Fruit fly (Drosophila melanogaster) whole organism, adult: ENCODE results near the gene slou.

Experiments
- CG11617 ChIP-seq: fragments of 200-800 bp; sonication (Bioruptor generic); optimal IDR thresholded peaks from 2 replicates; lab custom pipeline; 2017; ENCODE audit warnings: mild to moderate bottlenecking, missing biosample characterization, missing genetic modification reagents, missing genetic modification characterization
- CG12768 ChIP-seq: fragments of 200-800 bp; sonication (Bioruptor generic); optimal IDR thresholded peaks from 2 replicates; lab custom pipeline; 2017; ENCODE audit warnings: missing biosample characterization, missing genetic modification characterization, mild to moderate bottlenecking, moderate library complexity, missing genetic modification reagents
- CG14711 ChIP-seq: fragments of 200-800 bp; sonication (Bioruptor generic); optimal IDR thresholded peaks from 2 replicates; lab custom pipeline; 2018; ENCODE audit warnings: missing biosample characterization, mild to moderate bottlenecking, missing genetic modification characterization, moderate library complexity
- CG1620 ChIP-seq: fragments of 200-800 bp; sonication (Bioruptor generic); optimal IDR thresholded peaks from 2 replicates; lab custom pipeline; 2016; ENCODE audit warnings: missing biosample characterization, missing genetic modification characterization
- CG33017 ChIP-seq: fragments of 200-800 bp; sonication (Bioruptor generic); optimal IDR thresholded peaks from 2 replicates; lab custom pipeline; 2018; ENCODE audit warnings: missing biosample characterization, mild to moderate bottlenecking, missing genetic modification characterization, moderate library complexity
- CG5204 ChIP-seq: fragments of 200-800 bp; sonication (Bioruptor generic); optimal IDR thresholded peaks from 2 replicates; lab custom pipeline; 2016; ENCODE audit warnings: missing biosample characterization, missing genetic modification characterization
- CG7045 ChIP-seq: fragments of 200-800 bp; sonication (Bioruptor generic); optimal IDR thresholded peaks from 2 replicates; lab custom pipeline; 2017; ENCODE audit warnings: missing biosample characterization, mild to moderate bottlenecking, missing genetic modification characterization
- CG7101 ChIP-seq: fragments of 200-800 bp; sonication (Bioruptor generic); optimal IDR thresholded peaks from 2 replicates; lab custom pipeline; 2018; ENCODE audit warnings: missing biosample characterization, mild to moderate bottlenecking, missing genetic modification characterization, moderate library complexity
- Clk ChIP-seq: fragments of 200-800 bp; sonication (Bioruptor generic); optimal IDR thresholded peaks from 2 replicates; lab custom pipeline; 2017; ENCODE audit warnings: missing biosample characterization, missing genetic modification characterization
- Crg-1 ChIP-seq: fragments of 200-800 bp; sonication (Bioruptor generic); optimal IDR thresholded peaks from 2 replicates; lab custom pipeline; 2016; ENCODE audit warnings: missing biosample characterization, missing genetic modification characterization
- Hr96 ChIP-seq: fragments of 200-800 bp; sonication (Bioruptor generic); optimal IDR thresholded peaks from 2 replicates; lab custom pipeline; 2016; ENCODE audit warnings: missing biosample characterization, missing genetic modification characterization
- Mnt ChIP-seq: fragments of 200-800 bp; sonication (Bioruptor generic); optimal IDR thresholded peaks from 2 replicates; lab custom pipeline; 2016; ENCODE audit warnings: missing biosample characterization, mild to moderate bottlenecking, missing genetic modification characterization
- bab1 ChIP-seq: fragments of 200-800 bp; sonication (Bioruptor generic); optimal IDR thresholded peaks from 3 replicates; lab custom pipeline; 2019; ENCODE audit warnings: missing biosample characterization, mild to moderate bottlenecking, missing genetic modification characterization, moderate library complexity
- cic ChIP-seq: fragments of 200-800 bp; sonication (Bioruptor generic); optimal IDR thresholded peaks from 2 replicates; lab custom pipeline; 2017; ENCODE audit warnings: missing biosample characterization, mild to moderate bottlenecking, missing genetic modification characterization, moderate library complexity
- cnc ChIP-seq, 2 experiments: fragments of >200 bp; optimal IDR thresholded peaks; 2 replicates each; lab custom pipeline; 2017
- kay ChIP-seq: fragments of 200-800 bp; sonication (Bioruptor generic); peaks from one replicate; lab custom pipeline; 2016; ENCODE audit warnings: missing biosample characterization, missing genetic modification characterization, borderline replicate concordance
- ovo ChIP-seq: fragments of 200-800 bp; sonication (Bioruptor generic); optimal IDR thresholded peaks from 2 replicates; lab custom pipeline; 2016; ENCODE audit warnings: missing biosample characterization, missing genetic modification characterization
- pad ChIP-seq: fragments of 200-800 bp; sonication (Bioruptor generic); optimal IDR thresholded peaks from 3 replicates; lab custom pipeline; 2017; ENCODE audit warnings: missing biosample characterization, missing genetic modification characterization, mild to moderate bottlenecking, moderate library complexity, missing genetic modification reagents
- tj ChIP-seq: fragments of 200-800 bp; sonication (Bioruptor generic); optimal IDR thresholded peaks from 3 replicates; lab custom pipeline; 2017; ENCODE audit warnings: missing biosample characterization, mild to moderate bottlenecking, missing genetic modification characterization, moderate library complexity
- toe ChIP-seq: fragments of 200-800 bp; sonication (Bioruptor generic); optimal IDR thresholded peaks from 2 replicates; lab custom pipeline; 2016; ENCODE audit warnings: missing biosample characterization, missing genetic modification characterization

slou gene

DNA sequence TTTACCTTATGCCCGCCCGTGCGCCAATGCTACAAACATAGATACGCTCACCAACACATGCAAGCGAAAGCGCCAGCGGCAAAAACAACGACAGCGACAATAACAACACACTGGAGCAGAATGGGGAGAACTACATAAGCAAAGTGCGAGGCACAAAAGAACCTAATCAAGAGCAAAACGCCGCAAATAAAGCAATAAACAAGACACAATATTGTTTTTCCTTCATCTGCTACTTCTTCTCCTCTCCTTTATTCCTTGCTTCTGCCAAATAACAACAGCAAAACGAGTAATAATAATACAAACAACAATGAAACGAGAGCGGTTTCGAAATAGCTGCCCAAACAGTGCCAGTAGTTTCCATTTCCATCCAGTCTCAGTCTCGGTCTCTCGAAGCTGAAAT is 35.0 kb upstream of the slou start:
- TF ChIP-seq cnc (optimal IDR thresholded peaks at IDR 0.05; lab: Kevin White, UChicago) (no peak), cic (GFP tag; lab: Kevin White, UChicago) (peak; percentile 20), CG5204 (GFP tag; lab: Kevin White, UChicago) (no peak)

dm6 chr3R:21591370-21591743 is 34.4 kb upstream of the slou start:
- TF ChIP-seq pad, result no peak
- TF ChIP-seq CG11617, result no peak
- no peak for TF ChIP-seq CG5204 (GFP tag; lab: Kevin White, UChicago)
- no peak for TF ChIP-seq CG1620 (GFP tag; lab: Kevin White, UChicago)
- TF ChIP-seq Mnt (GFP tag; lab: Kevin White, UChicago), result no peak
- TF ChIP-seq cic (GFP tag; lab: Kevin White, UChicago), result no peak
- no peak for TF ChIP-seq CG33017 (tag; lab: Kevin White, UChicago)
- TF ChIP-seq Crg-1 (GFP tag; lab: Kevin White, UChicago), result no peak

- TF ChIP-seq toe (peak; percentile 93), Clk (GFP tag; lab: Kevin White, UChicago) (peak; percentile 92), CG5204 (GFP tag; lab: Kevin White, UChicago) (peak; percentile 89), cnc (optimal IDR thresholded peaks at IDR 0.05; lab: Kevin White, UChicago) (no peak), tj (peak; percentile 38), CG11617 (peak; percentile 93), pad (peak; percentile 87), bab1 (GFP tag; lab: Kevin White, UChicago) (no peak), ovo (GFP tag; lab: Kevin White, UChicago) (peak; percentile 99), CG1620 (GFP tag; lab: Kevin White, UChicago) (peak; percentile 97), Crg-1 (GFP tag; lab: Kevin White, UChicago) (peak; percentile 99), CG7101 (tag; lab: Kevin White, UChicago) (peak; percentile 93), CG33017 (tag; lab: Kevin White, UChicago) (peak; percentile 80), Mnt (GFP tag; lab: Kevin White, UChicago) (peak; percentile 91), cic (GFP tag; lab: Kevin White, UChicago) (peak; percentile 97), CG14711 (tag; lab: Kevin White, UChicago) (peak; percentile 71), CG7045 (peak; percentile 93), CG12768 (GFP tag; lab: Kevin White, UChicago) (peak; percentile 97), kay (GFP tag; lab: Kevin White, UChicago) (peak; percentile 97), Hr96 (GFP tag; lab: Kevin White, UChicago) (peak; percentile 93)
Measured at dm6 chr3R:21590677-21591369, 33.8 kb upstream of the slou start.

DNA sequence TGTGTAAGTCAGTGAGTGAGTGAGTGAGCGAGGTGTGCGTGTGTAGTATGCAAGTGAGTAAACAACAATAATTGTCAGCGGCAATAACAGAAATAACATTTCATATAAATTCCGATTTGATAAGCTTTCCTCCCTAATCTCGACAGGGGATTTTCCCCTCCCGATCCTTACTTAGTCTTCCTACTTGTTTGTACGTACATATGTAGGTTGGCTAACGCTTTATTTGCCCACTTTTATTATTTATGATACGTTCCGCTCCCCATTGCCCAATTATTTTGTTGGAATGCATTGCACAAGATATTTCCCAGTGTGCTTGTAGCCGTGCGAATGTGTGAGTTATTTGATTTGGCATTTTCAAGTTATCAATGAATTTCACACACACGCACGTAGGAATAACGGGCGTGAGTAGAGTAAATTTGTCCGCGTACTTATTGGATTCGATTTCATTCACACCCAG is 33.2 kb upstream of the slou start:
- TF ChIP-seq kay (GFP tag; lab: Kevin White, UChicago) (peak; percentile 75), cic (GFP tag; lab: Kevin White, UChicago) (peak; percentile 89), Hr96 (GFP tag; lab: Kevin White, UChicago) (no peak)

- peak; percentile 100 for TF ChIP-seq cic (GFP tag; lab: Kevin White, UChicago)
- peak; percentile 66 for TF ChIP-seq Mnt (GFP tag; lab: Kevin White, UChicago)
- TF ChIP-seq CG33017 (tag; lab: Kevin White, UChicago), result peak; percentile 19
- TF ChIP-seq tj, result peak; percentile 1
- no peak for TF ChIP-seq CG11617
- peak; percentile 29 for TF ChIP-seq Crg-1 (GFP tag; lab: Kevin White, UChicago)
Measured at dm6 chr3R:21589500-21590202, 32.7 kb upstream of the slou start.

DNA sequence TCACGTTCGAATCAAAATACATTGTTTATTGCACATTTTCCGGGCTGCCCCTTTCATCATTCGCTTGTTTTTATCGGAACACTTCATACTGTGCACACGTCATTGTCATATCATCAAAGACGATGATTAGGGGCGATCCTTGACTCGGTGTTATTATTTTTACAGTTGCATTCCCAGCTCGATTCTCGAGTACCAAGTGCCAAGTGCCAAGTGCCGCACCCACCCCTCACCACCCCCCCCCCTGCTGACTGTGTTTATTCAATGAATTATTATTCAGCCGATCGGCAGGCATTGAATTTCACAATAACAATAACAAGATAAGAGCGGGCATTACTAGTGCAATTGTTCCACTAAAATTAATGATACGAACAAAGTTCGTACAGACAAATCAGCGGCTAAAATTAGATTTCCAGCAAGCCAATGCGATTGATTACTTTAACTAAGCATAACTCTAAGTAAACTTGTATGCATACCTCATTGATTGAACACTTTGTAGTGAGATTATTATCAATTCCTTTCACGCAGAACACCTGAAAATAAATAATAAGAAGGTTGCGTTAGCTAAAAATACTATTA is 30.6 kb upstream of the slou start:
- TF ChIP-seq CG12768 (GFP tag; lab: Kevin White, UChicago), result peak; percentile 68
- peak; percentile 73 for TF ChIP-seq ovo (GFP tag; lab: Kevin White, UChicago)
- TF ChIP-seq tj, result peak; percentile 65
- no peak for TF ChIP-seq Crg-1 (GFP tag; lab: Kevin White, UChicago)
- TF ChIP-seq CG33017 (tag; lab: Kevin White, UChicago), result peak; percentile 18
- TF ChIP-seq CG14711 (tag; lab: Kevin White, UChicago), result no peak
- peak; percentile 4 for TF ChIP-seq toe
- peak; percentile 77 for TF ChIP-seq kay (GFP tag; lab: Kevin White, UChicago)
- TF ChIP-seq Hr96 (GFP tag; lab: Kevin White, UChicago), result peak; percentile 53
- TF ChIP-seq CG5204 (GFP tag; lab: Kevin White, UChicago), result peak; percentile 22
- TF ChIP-seq CG7045, result no peak
- peak; percentile 7 for TF ChIP-seq bab1 (GFP tag; lab: Kevin White, UChicago)
- no peak for TF ChIP-seq CG7101 (tag; lab: Kevin White, UChicago)
- peak; percentile 99 for TF ChIP-seq cic (GFP tag; lab: Kevin White, UChicago)
